Worm (Caenorhabditis elegans): ENCODE results near the gene K06B4.4.

DNA sequence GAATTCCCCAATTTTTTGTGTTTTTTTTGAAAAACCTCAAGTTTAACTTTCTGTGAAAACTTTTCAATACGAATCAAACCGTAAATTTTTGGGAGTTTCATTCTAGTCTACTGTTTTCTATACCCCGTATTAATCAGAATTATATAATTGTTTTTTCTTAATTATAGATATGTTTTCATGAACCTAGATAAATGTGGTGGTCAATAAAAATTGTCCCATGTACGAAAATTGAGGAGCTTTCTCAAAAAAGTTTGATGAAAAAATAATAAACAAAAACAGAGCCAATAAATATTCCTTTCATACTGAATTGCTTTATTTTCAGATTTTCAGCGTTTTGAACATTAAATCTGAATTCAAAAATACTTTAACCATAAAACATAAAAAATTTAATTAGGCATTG, 41.4 kb downstream of the K06B4.4 start, which contains the start of gene Y6E2A.1:
- TF ChIP-seq ztf-11 (tag; optimal IDR thresholded peaks at IDR 0.05) (no peak), lsy-2 (tag; optimal IDR thresholded peaks at IDR 0.05) (no peak), mep-1 (tag; optimal IDR thresholded peaks at IDR 0.05) (no peak), unc-130 (GFP tag; optimal IDR thresholded peaks at IDR 0.05) (no peak), snpc-4 (tag; optimal IDR thresholded peaks at IDR 0.05) (no peak), nhr-10 (tag; optimal IDR thresholded peaks at IDR 0.05) (no peak), aha-1 (tag) (no peak)
